Fruit fly (Drosophila melanogaster) whole organism, wandering third instar larva: ENCODE results near the gene CG6225.

Experiments used
- CG32264 ChIP-seq: fragments of 200-800 bp; sonication (Bioruptor generic); optimal IDR thresholded peaks from 2 replicates; lab custom pipeline; 2016; ENCODE audit warnings: missing biosample characterization, missing genetic modification characterization
- CG9705 ChIP-seq: fragments of 200-800 bp; sonication (Bioruptor generic); optimal IDR thresholded peaks from 2 replicates; lab custom pipeline; 2018; ENCODE audit warnings: missing biosample characterization, mild to moderate bottlenecking, missing genetic modification characterization
- CrebA ChIP-seq: fragments of 200-800 bp; sonication (Bioruptor generic); optimal IDR thresholded peaks from 2 replicates; lab custom pipeline; 2016; ENCODE audit warnings: missing biosample characterization, mild to moderate bottlenecking, missing genetic modification characterization, borderline replicate concordance
- Dfd ChIP-seq: fragments of >200 bp; optimal IDR thresholded peaks from 2 replicates; lab custom pipeline; 2017; ENCODE audit warnings: missing biosample characterization, missing genetic modification characterization
- Dif ChIP-seq: fragments of 200-275, 200-300 bp; sonication (Bioruptor generic); optimal IDR thresholded peaks from 2 replicates; lab custom pipeline; 2018; ENCODE audit warnings: missing biosample characterization, missing genetic modification characterization; ENCODE audit not compliant: partially characterized antibody
- GATAd ChIP-seq: sonication (Bioruptor generic); optimal IDR thresholded peaks from 2 replicates; lab custom pipeline; 2016; ENCODE audit warnings: missing biosample characterization, missing genetic modification characterization
- HLH106 ChIP-seq: fragments of 200-800 bp; optimal IDR thresholded peaks from 3 replicates; lab custom pipeline; 2019; ENCODE audit warnings: missing biosample characterization, mild to moderate bottlenecking, missing genetic modification characterization, moderate library complexity
- Hnf4 ChIP-seq: fragments of 200-800 bp; sonication (Bioruptor generic); optimal IDR thresholded peaks from 2 replicates; lab custom pipeline; 2016; ENCODE audit warnings: missing biosample characterization, mild to moderate bottlenecking, missing genetic modification characterization
- Hr83 ChIP-seq: fragments of 200-300 bp; sonication (Bioruptor generic); optimal IDR thresholded peaks from 2 replicates; lab custom pipeline; 2016; ENCODE audit warnings: missing biosample characterization, mild to moderate bottlenecking, missing genetic modification characterization, moderate library complexity; ENCODE audit not compliant: poor library complexity, severe bottlenecking
- Jra ChIP-seq: sonication (Bioruptor generic); optimal IDR thresholded peaks from 2 replicates; lab custom pipeline; 2016; ENCODE audit warnings: missing biosample characterization, missing genetic modification characterization
- Myc ChIP-seq: fragments of >200 bp; optimal IDR thresholded peaks from 2 replicates; lab custom pipeline; 2017
- N ChIP-seq: fragments of >200 bp; optimal IDR thresholded peaks from 2 replicates; lab custom pipeline; 2018; ENCODE audit warnings: missing biosample characterization, missing external identifiers, missing genetic modification characterization
- OdsH ChIP-seq: fragments of 200-800 bp; sonication (Bioruptor generic); optimal IDR thresholded peaks from 2 replicates; lab custom pipeline; 2016; ENCODE audit warnings: missing biosample characterization, mild to moderate bottlenecking, missing genetic modification characterization
- Rel ChIP-seq, 2 experiments: fragments of 200-800 bp; sonication (Bioruptor generic) in 1 of 2; optimal IDR thresholded peaks; 2 replicates in 1 of 2; 3 replicates in 1 of 2; lab custom pipeline; 2016 to 2019; ENCODE audit warnings: mild to moderate bottlenecking in 2 of 2, missing biosample characterization in 2 of 2, missing genetic modification characterization in 2 of 2, moderate library complexity in 1 of 2
- Sp1 ChIP-seq: fragments of 200-800 bp; sonication (Bioruptor generic); optimal IDR thresholded peaks from 3 replicates; lab custom pipeline; 2019; ENCODE audit warnings: missing biosample characterization, mild to moderate bottlenecking, missing genetic modification characterization, moderate library complexity
- Vsx2 ChIP-seq: fragments of 200-300, 225-300 bp; sonication (Bioruptor generic); optimal IDR thresholded peaks from 2 replicates; lab custom pipeline; 2018; ENCODE audit warnings: missing biosample characterization, missing genetic modification characterization; ENCODE audit not compliant: partially characterized antibody
- brk ChIP-seq: fragments of 200-800 bp; sonication (Bioruptor generic); optimal IDR thresholded peaks from 2 replicates; lab custom pipeline; 2016; ENCODE audit warnings: missing biosample characterization, mild to moderate bottlenecking, missing genetic modification characterization
- dl ChIP-seq, 2 experiments: fragments of 175-275, 200-275 bp in 1 of 2; fragments of 200-275 bp in 1 of 2; sonication (Bioruptor generic); optimal IDR thresholded peaks; lab custom pipeline; 2018; ENCODE audit warnings: mild to moderate bottlenecking in 2 of 2, missing biosample characterization in 2 of 2, missing genetic modification characterization in 2 of 2, moderate library complexity in 2 of 2; ENCODE audit not compliant: partially characterized antibody in 2 of 2, insufficient read depth in 1 of 2
- dmrt93B ChIP-seq: fragments of 200-800 bp; sonication (Bioruptor generic); optimal IDR thresholded peaks from 2 replicates; lab custom pipeline; 2018; ENCODE audit warnings: missing biosample characterization, mild to moderate bottlenecking, missing genetic modification characterization
- dsf ChIP-seq: sonication (Bioruptor generic); optimal IDR thresholded peaks from 2 replicates; lab custom pipeline; 2016; ENCODE audit warnings: missing biosample characterization, missing genetic modification characterization, borderline replicate concordance
- ey ChIP-seq: fragments of 200-800 bp; sonication (Bioruptor generic); optimal IDR thresholded peaks from 2 replicates; lab custom pipeline; 2016; ENCODE audit warnings: missing biosample characterization, missing genetic modification characterization
- foxo ChIP-seq, 2 experiments: fragments of 200-800 bp; sonication (Bioruptor generic); optimal IDR thresholded peaks; 2 replicates in 1 of 2; 3 replicates in 1 of 2; lab custom pipeline; 2016 to 2017; ENCODE audit warnings: missing biosample characterization in 2 of 2, missing genetic modification characterization in 2 of 2
- fru ChIP-seq: fragments of 200-800 bp; sonication (Bioruptor generic); optimal IDR thresholded peaks from 3 replicates; lab custom pipeline; 2016; ENCODE audit warnings: missing biosample characterization, mild to moderate bottlenecking, missing genetic modification characterization
- lola ChIP-seq: fragments of >200 bp; optimal IDR thresholded peaks from 2 replicates; lab custom pipeline; 2017; ENCODE audit warnings: missing biosample characterization, missing genetic modification characterization
- psq ChIP-seq: fragments of 200-800 bp; sonication (Bioruptor generic); optimal IDR thresholded peaks from 3 replicates; lab custom pipeline; 2017; ENCODE audit warnings: missing biosample characterization, mild to moderate bottlenecking, missing genetic modification characterization, moderate library complexity
- rgr ChIP-seq: fragments of 200-800 bp; sonication (Bioruptor generic); optimal IDR thresholded peaks from 3 replicates; lab custom pipeline; 2016; ENCODE audit warnings: missing biosample characterization, mild to moderate bottlenecking, missing genetic modification characterization
- sage ChIP-seq: fragments of 200-800 bp; sonication (Bioruptor generic); optimal IDR thresholded peaks from 2 replicates; lab custom pipeline; 2016; ENCODE audit warnings: missing biosample characterization, mild to moderate bottlenecking, missing genetic modification characterization
- tai ChIP-seq: sonication (Bioruptor generic); optimal IDR thresholded peaks from 2 replicates; lab custom pipeline; 2016; ENCODE audit warnings: missing biosample characterization, missing genetic modification characterization
- usp ChIP-seq: fragments of >200 bp; optimal IDR thresholded peaks from 2 replicates; lab custom pipeline; 2017; ENCODE audit warnings: missing biosample characterization, missing genetic modification characterization
- woc ChIP-seq: sonication (Bioruptor generic); optimal IDR thresholded peaks from 2 replicates; lab custom pipeline; 2016; ENCODE audit warnings: missing biosample characterization, mild to moderate bottlenecking, missing genetic modification characterization

The CG6225 gene

DNA sequence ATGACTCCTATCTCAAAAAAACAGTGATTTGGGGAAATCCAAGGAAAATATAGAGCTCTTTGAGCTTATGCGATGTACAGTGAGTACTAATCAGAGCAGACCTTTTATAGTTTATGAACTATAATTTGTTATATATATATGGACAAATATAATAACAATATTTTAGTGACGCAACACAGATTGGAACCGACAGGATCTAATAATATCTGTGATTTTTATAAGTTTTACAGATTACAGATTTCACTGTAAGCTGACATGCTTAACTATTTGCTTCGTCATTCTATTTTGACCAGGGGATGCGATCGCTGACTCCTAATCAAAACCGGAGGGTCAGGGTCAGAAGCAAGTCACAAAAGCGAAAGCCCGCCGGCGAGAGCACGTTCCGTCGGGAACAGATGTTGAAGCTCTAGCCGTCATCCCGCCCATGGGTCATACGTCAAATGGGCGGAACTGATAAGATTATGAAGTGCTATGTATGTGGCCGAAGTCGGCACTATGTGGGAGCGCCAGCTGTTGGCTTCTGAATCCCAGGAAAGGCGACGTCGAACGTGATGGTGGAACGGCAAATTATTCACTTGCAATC lies 19.8 kb downstream of the CG6225 start, which contains the start of gene Gnmt:
Gene Gnmt (plus strand): TSS at position 568 of the 583 bp plus-strand sequence.
- TF ChIP-seq ey (GFP tag; lab: Kevin White, UChicago), result no peak
- peak; percentile 33 for TF ChIP-seq Dif (GFP tag; lab: Kevin White, UChicago)
- TF ChIP-seq rgr (GFP tag; lab: Kevin White, UChicago), result no peak
- TF ChIP-seq OdsH (GFP tag; lab: Kevin White, UChicago), result no peak

DNA sequence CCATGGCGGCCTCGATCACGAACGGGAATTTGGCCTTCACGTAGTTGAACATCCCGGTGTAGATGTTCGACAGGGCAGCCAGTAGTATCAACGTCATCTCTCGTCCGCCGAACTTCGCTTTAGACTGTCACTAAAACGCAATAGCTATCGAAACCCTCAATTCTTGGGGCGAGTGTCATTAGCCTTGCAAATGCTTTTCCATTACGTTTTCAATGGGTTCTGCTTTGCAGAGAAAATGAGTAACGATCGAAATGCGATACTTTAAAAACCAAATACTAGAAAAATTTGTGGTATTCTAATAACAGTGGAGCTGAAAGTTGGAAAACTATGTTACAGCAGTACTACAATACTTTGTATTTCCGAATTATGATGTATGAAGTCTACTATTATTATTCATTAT lies 21.8 kb downstream of the CG6225 start, which contains the start of gene CG43630:
Gene CG43630 (minus strand): TSS at position 101 of the 400 bp plus-strand sequence.
- TF ChIP-seq Hnf4 (GFP tag; lab: Kevin White, UChicago) (no peak), Sp1 (no peak), Myc (lab: Kevin White, UChicago) (no peak), CG9705 (GFP tag; lab: Kevin White, UChicago) (no peak), N (GFP tag; lab: Kevin White, UChicago) (no peak), Rel (GFP tag; optimal IDR thresholded peaks at IDR 0.05; lab: Kevin White, UChicago) (no peak), Rel (tag; optimal IDR thresholded peaks at IDR 0.05; lab: Kevin White, UChicago) (no peak), HLH106 (no peak), psq (GFP tag; lab: Kevin White, UChicago) (no peak), Hr83 (no peak), CG32264 (GFP tag; lab: Kevin White, UChicago) (no peak), tai (GFP tag; lab: Kevin White, UChicago) (no peak), usp (GFP tag; lab: Kevin White, UChicago) (no peak), dl (GFP tag; optimal IDR thresholded peaks at IDR 0.05; lab: Kevin White, UChicago; ENCODE audit: insufficient read depth in 1 of 2, partially characterized antibody in 2 of 2) (no peak), Dfd (GFP tag; lab: Kevin White, UChicago) (no peak), ey (GFP tag; lab: Kevin White, UChicago) (no peak), CrebA (GFP tag; lab: Kevin White, UChicago) (no peak), Jra (no peak), foxo (GFP tag; optimal IDR thresholded peaks at IDR 0.05; lab: Kevin White, UChicago) (no peak)

DNA sequence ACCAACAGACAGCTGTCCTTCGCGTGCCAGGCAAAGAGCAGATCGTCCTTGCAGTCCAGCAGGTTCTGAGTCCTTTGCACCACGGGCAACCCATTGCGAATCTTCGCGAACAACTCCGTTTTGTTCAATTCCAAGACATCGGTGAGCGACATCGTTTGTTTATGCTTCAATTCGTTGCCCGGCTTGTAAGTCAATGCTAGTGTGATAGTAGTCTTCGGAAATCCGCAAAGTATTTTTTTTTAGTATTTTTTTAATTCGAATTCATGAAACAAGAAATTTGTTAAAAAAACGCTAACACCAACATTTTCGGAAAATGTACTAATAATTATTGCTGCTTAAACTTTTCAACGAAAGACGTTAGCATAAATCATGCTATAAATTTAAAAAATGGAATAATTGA lies 24.5 kb downstream of the CG6225 start, which contains the start of gene mbo:
Gene mbo (minus strand): TSS at position 203 of the 400 bp plus-strand sequence.
- TF ChIP-seq Hnf4 (GFP tag; lab: Kevin White, UChicago), result no peak

DNA sequence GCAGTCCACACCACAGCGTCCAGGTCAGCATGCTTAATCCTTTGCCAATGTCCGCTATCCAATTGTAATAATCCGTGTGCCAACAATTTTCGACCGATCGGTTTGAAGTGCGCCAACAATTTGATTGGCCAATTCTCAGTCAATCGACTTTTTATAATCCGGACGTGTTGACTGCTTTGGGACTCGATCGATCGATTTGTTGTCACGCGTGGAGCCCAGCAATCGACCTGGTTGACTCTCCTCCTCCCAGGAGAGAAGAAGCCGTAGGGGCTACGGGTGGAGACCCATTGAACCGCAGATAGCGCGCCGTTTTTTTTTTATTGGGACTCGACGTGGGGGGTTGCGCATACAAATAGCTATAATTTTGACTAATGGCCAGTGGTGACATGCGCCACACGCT lies 26.9 kb downstream of the CG6225 start, which contains the start of gene Cyp313a4:
Gene Cyp313a4 (minus strand): TSS at position 101 of the 400 bp plus-strand sequence.
- TF ChIP-seq Vsx2 (GFP tag; lab: Kevin White, UChicago) (no peak), sage (GFP tag; lab: Kevin White, UChicago) (no peak), GATAd (no peak), Sp1 (no peak), HLH106 (no peak), fru (GFP tag; lab: Kevin White, UChicago) (no peak), foxo (GFP tag; optimal IDR thresholded peaks at IDR 0.05; lab: Kevin White, UChicago) (no peak), dsf (GFP tag; lab: Kevin White, UChicago) (no peak), dmrt93B (GFP tag; lab: Kevin White, UChicago) (no peak), Dif (GFP tag; lab: Kevin White, UChicago) (no peak), Myc (lab: Kevin White, UChicago) (no peak), lola (GFP tag; lab: Kevin White, UChicago) (no peak), Jra (no peak), woc (GFP tag; lab: Kevin White, UChicago) (no peak), OdsH (GFP tag; lab: Kevin White, UChicago) (no peak), brk (GFP tag; lab: Kevin White, UChicago) (no peak)

DNA sequence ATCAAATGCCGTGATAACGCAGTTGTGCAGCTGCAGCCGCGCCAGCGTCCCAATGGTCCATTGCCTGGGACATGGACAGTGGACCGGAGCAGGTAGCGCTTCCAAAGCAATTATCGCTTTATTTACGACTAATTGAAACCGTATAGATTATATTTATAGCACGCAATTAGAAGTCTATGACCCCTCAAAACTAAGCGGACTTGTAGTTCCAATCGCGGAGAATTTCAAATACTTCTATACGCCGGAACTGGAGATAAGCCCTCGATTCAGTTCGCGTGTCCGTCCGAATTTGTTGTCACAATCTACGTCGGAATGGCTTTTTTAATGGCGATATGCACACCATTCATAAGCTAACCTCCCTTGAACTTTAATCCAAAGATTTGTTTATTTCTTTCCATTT lies 30.9 kb downstream of the CG6225 start:
- TF ChIP-seq CG32264 (GFP tag; lab: Kevin White, UChicago), result no peak
- no peak for TF ChIP-seq Dfd (GFP tag; lab: Kevin White, UChicago)
- TF ChIP-seq N (GFP tag; lab: Kevin White, UChicago), result no peak
